Worm (Caenorhabditis elegans): Measurements from ENCODE around the gene madf-1.

The madf-1 gene

DNA sequence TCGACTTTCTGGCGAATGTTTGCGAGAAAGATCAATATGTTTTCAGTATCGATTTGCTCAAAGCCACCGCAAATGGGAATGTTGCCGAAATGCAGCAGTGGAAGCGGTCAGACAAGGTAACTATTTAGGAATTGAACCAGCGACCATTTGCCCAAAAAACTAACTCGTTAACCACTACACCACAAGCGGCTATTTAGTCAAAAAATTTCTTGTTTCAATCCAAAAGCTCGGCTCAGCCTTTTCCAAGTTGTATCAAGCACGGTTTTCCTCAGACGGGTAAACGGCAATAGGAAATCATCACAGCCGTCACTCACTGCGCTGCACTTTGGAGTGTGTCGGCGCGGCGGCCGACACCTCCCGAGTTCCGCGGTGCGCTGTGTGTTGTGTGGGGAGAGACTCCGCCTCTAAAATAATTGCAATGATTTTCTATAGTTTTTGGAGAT lies 35.2 kb upstream of the madf-1 start:
- TF ChIP-seq elt-2 (tag; optimal IDR thresholded peaks at IDR 0.05): peak; percentile 24
- TF ChIP-seq ama-1 (optimal IDR thresholded peaks at IDR 0.05): peak; percentile 45
- no peak for TF ChIP-seq ceh-18 (tag; optimal IDR thresholded peaks at IDR 0.05)
- peak; percentile 56 for TF ChIP-seq dve-1 (tag; optimal IDR thresholded peaks at IDR 0.05)
- TF ChIP-seq sox-4 (tag; optimal IDR thresholded peaks at IDR 0.05): no peak

ce11 chrIV:860810-861209 lies 29.1 kb upstream of the madf-1 start:
- TF ChIP-seq ets-4 (tag; optimal IDR thresholded peaks at IDR 0.05) (no peak), mec-3 (tag; optimal IDR thresholded peaks at IDR 0.05; ENCODE audit: borderline replicate concordance) (no peak), ahr-1 (tag; optimal IDR thresholded peaks at IDR 0.05) (no peak), unc-42 (tag; optimal IDR thresholded peaks at IDR 0.05) (no peak), fax-1 (tag; optimal IDR thresholded peaks at IDR 0.05) (no peak), sdc-2 (tag; optimal IDR thresholded peaks at IDR 0.05) (no peak), ceh-6 (GFP tag; optimal IDR thresholded peaks at IDR 0.05) (no peak), syd-9 (tag; optimal IDR thresholded peaks at IDR 0.05) (no peak), pag-3 (tag; optimal IDR thresholded peaks at IDR 0.05; ENCODE audit: borderline replicate concordance) (no peak)

DNA sequence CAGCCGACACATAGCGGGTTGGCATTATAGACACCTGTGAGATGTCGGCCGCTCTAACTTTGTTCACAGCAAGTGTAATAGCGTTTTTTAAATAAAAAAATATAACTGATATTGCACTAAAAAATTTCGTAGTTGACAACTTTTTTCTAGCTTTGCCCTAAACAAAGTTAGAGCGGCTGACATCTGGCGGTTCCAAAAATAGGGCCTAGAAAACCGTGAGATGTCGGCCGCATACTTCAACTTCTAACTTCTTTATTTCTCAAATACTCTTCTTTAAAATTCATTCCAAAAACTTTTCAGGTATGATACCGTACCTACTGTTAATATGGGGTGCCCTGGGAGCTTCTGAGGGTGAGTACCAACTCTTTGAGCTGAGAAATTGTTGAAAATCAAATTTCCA lies 26.9 kb upstream of the madf-1 start, which contains the start of gene Y55F3BR.2:
Gene Y55F3BR.2, plus strand, starts transcription at position 301 of the 400 bp plus-strand sequence.
- TF ChIP-seq ceh-30 (tag; optimal IDR thresholded peaks at IDR 0.05) (no peak), unc-42 (tag; optimal IDR thresholded peaks at IDR 0.05) (no peak), ceh-19 (GFP tag; optimal IDR thresholded peaks at IDR 0.05) (no peak), sdc-2 (tag; optimal IDR thresholded peaks at IDR 0.05) (no peak), pag-3 (tag; optimal IDR thresholded peaks at IDR 0.05; ENCODE audit: borderline replicate concordance) (no peak), ceh-9 (tag; optimal IDR thresholded peaks at IDR 0.05) (no peak), F13H6.1 (tag; optimal IDR thresholded peaks at IDR 0.05) (no peak), ahr-1 (tag; optimal IDR thresholded peaks at IDR 0.05) (no peak), hlh-30 (tag; optimal IDR thresholded peaks at IDR 0.05; ENCODE audit: insufficient read depth) (no peak), ceh-48 (tag; optimal IDR thresholded peaks at IDR 0.05) (no peak), ceh-31 (tag; optimal IDR thresholded peaks at IDR 0.05) (no peak), Y22D7AL.16 (tag; optimal IDR thresholded peaks at IDR 0.05) (no peak), gmeb-2 (tag; optimal IDR thresholded peaks at IDR 0.05) (no peak), dmd-4 (tag; optimal IDR thresholded peaks at IDR 0.05; ENCODE audit: borderline replicate concordance) (no peak)

- TF ChIP-seq K02D7.2 (tag; optimal IDR thresholded peaks at IDR 0.05): no peak
- no peak for TF ChIP-seq ahr-1 (tag; optimal IDR thresholded peaks at IDR 0.05)
- no peak for TF ChIP-seq ceh-2 (tag; optimal IDR thresholded peaks at IDR 0.05)
- TF ChIP-seq dve-1 (tag; optimal IDR thresholded peaks at IDR 0.05): peak; percentile 93
- TF ChIP-seq pha-4 (tag; optimal IDR thresholded peaks at IDR 0.05): no peak
- no peak for TF ChIP-seq elt-2 (tag; optimal IDR thresholded peaks at IDR 0.05)
Measured at ce11 chrIV:856038-856437, 24.3 kb upstream of the madf-1 start.

DNA sequence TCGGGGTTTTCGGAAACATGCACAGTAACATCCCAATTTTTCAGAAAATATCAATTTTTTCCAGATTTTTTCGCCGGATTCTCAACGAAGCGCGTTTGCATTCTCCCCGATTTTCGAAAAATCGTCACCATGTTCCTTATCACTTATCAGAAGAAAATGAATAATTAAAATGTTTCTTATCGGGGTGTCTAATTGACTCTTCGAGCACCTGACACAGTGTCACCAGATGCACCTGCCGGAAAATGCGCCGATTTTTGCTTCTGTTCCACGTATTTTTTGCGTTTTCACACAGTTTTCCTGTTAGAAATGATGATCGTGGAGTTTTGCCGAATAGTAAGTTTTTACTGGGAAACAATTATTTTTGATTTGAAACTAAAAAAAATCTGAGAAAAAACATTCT lies 23.8 kb upstream of the madf-1 start:
- TF ChIP-seq unc-86 (tag; optimal IDR thresholded peaks at IDR 0.05) (no peak), elt-2 (tag; optimal IDR thresholded peaks at IDR 0.05) (peak; percentile 47)

DNA sequence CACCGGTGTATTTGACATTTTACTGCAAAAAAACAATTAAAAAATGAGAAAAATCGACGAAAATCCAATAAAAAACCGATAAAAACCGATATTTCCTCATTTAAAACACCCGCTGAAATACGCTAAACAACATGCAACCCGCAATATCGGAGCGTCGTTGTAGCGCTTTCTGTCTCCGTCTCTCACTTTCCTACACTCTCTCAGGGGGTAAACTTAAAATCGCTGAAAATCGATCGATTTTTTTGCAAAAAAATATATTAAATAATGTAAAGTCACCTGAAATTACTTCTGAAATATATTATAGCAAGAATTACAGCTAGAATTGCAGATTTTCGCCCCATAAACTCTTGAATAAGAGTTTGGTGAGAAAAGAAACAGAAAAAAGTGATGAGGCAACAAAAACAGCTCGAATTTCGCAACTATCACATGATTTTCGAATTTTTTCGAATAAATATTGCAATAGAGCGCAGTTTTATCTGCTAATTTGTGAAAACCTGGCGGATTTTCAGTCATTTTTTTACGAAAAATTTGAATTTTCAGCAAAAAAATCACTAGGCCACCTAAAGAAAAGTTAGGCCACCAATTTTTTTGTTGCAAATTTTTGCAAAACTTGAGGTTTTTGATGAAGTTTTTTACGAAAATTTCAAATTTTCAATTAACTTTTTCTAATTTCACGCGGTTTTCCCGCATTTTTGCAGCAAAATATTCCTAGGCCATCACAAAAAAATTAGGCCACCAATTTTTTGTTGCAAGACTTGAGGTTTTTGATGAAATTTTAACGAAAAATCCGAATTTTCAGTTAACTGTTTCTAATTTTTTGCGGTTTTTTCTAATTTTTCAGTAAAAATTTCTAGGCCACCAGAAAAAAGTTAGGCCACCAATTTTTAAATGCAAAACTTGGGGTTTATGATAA lies 22.9 kb upstream of the madf-1 start, which contains the start of the genes lem-4 and Y55F3BR.11:
Gene lem-4, minus strand, starts transcription at position 424 of the 913 bp plus-strand sequence.
Gene Y55F3BR.11, plus strand, starts transcription at position 863 of the 913 bp plus-strand sequence.
- peak; percentile 45 for TF ChIP-seq nfya-1 (tag; optimal IDR thresholded peaks at IDR 0.05)
- TF ChIP-seq hlh-13 (GFP tag; optimal IDR thresholded peaks at IDR 0.05): no peak
- TF ChIP-seq pax-1 (tag; optimal IDR thresholded peaks at IDR 0.05): peak; percentile 17
- peak; percentile 57 for TF ChIP-seq ceh-48 (tag; optimal IDR thresholded peaks at IDR 0.05)
- TF ChIP-seq pqm-1 (tag; optimal IDR thresholded peaks at IDR 0.05): peak; percentile 23

All from whole organism, late embryonic.